Worm (Caenorhabditis elegans) whole organism, L1 larva: ENCODE measurements around the gene cyp-13A10.

Source experiments
- C04F5.9 ChIP-seq: sonication (generic microtip); optimal IDR thresholded peaks from 2 replicates; lab custom pipeline; 2016; ENCODE audit warnings: missing genetic modification characterization, missing compliant biosample characterization
- C16A3.4 ChIP-seq: fragments of 150-350 bp; optimal IDR thresholded peaks from 2 replicates; lab custom pipeline; 2014; ENCODE audit warnings: missing biosample characterization, missing genetic modification characterization
- C34B4.2 ChIP-seq: sonication (generic microtip); optimal IDR thresholded peaks from 2 replicates; lab custom pipeline; 2017; ENCODE audit warnings: mild to moderate bottlenecking, missing genetic modification characterization, missing compliant biosample characterization
- F16B12.6 ChIP-seq: fragments of 150-350 bp; optimal IDR thresholded peaks from 2 replicates; lab custom pipeline; 2014; ENCODE audit warnings: missing biosample characterization, missing genetic modification characterization
- Y116A8C.19 ChIP-seq: sonication (generic microtip); optimal IDR thresholded peaks from 2 replicates; lab custom pipeline; 2016; ENCODE audit warnings: missing compliant biosample characterization, missing genetic modification characterization, borderline replicate concordance
- aha-1 ChIP-seq: fragments of 150-350 bp; optimal IDR thresholded peaks from 2 replicates; lab custom pipeline; 2014; ENCODE audit warnings: missing biosample characterization, missing genetic modification characterization
- alr-1 ChIP-seq: fragments of 200-800 bp; sonication (Bioruptor generic); optimal IDR thresholded peaks from 2 replicates; lab custom pipeline; 2018; ENCODE audit warnings: borderline replicate concordance, mild to moderate bottlenecking, missing genetic modification characterization, missing compliant biosample characterization
- ama-1 ChIP-seq: fragments of 150-350 bp; optimal IDR thresholded peaks from 2 replicates; lab custom pipeline; 2014
- blmp-1 ChIP-seq: fragments of 150-350 bp; optimal IDR thresholded peaks from 2 replicates; lab custom pipeline; 2014; ENCODE audit warnings: missing biosample characterization, missing genetic modification characterization
- ceh-63 ChIP-seq: fragments of 200-800 bp; sonication (Bioruptor generic); optimal IDR thresholded peaks from 2 replicates; lab custom pipeline; 2018; ENCODE audit warnings: mild to moderate bottlenecking, missing genetic modification characterization, missing compliant biosample characterization
- ceh-82 ChIP-seq, 3 experiments: fragments of 150-350 bp in 1 of 3; sonication (generic microtip) in 2 of 3; optimal IDR thresholded peaks; 2 replicates each; lab custom pipeline; 2014 to 2017; ENCODE audit warnings: missing biosample characterization in 3 of 3, missing genetic modification characterization in 3 of 3
- ceh-90 ChIP-seq: sonication (generic microtip); optimal IDR thresholded peaks from 2 replicates; lab custom pipeline; 2016; ENCODE audit warnings: missing genetic modification characterization, missing compliant biosample characterization
- dpl-1 ChIP-seq, 3 experiments: fragments of 150-350 bp in 2 of 3; sonication (generic microtip) in 1 of 3; optimal IDR thresholded peaks; 2 replicates each; lab custom pipeline; 2014 to 2017; ENCODE audit warnings: missing biosample characterization in 3 of 3, missing genetic modification characterization in 3 of 3, missing genetic modification reagents in 3 of 3
- efl-1 ChIP-seq, 4 experiments: fragments of 150-350 bp; optimal IDR thresholded peaks in 3 of 4; peaks in 1 of 4; 1 replicate in 1 of 4; 2 replicates in 3 of 4; lab custom pipeline; 2014; ENCODE audit warnings: missing biosample characterization in 2 of 4, missing genetic modification characterization in 2 of 4, missing genetic modification reagents in 2 of 4
- efl-3 ChIP-seq: fragments of 200-800 bp; sonication (Bioruptor generic); optimal IDR thresholded peaks from 2 replicates; lab custom pipeline; 2018; ENCODE audit warnings: mild to moderate bottlenecking, missing genetic modification characterization, missing compliant biosample characterization
- egl-13 ChIP-seq: sonication (generic microtip); optimal IDR thresholded peaks from 2 replicates; lab custom pipeline; 2016; ENCODE audit warnings: missing genotype, missing genetic modification reagents, missing genetic modification characterization, missing compliant biosample characterization
- elt-2 ChIP-seq: sonication (generic microtip); optimal IDR thresholded peaks from 2 replicates; lab custom pipeline; 2016; ENCODE audit warnings: missing genetic modification characterization, mild to moderate bottlenecking, inconsistent platforms, missing compliant biosample characterization, missing genetic modification reagents
- elt-3 ChIP-seq, 6 experiments: fragments of 150-350 bp in 1 of 6; sonication (generic microtip); optimal IDR thresholded peaks; 2 replicates each; lab custom pipeline; 2017 to 2018; ENCODE audit warnings: missing biosample characterization in 6 of 6, missing genetic modification characterization in 6 of 6, inconsistent platforms in 1 of 6
- ets-5 ChIP-seq: fragments of 200-800 bp; sonication (Bioruptor generic); IDR thresholded peaks from 2 replicates; pipeline ENCODE4 v1.3.6; 2022; ENCODE audit warnings: missing genetic modification characterization, missing compliant biosample characterization
- fkh-4 ChIP-seq: sonication (generic microtip); optimal IDR thresholded peaks from 2 replicates; lab custom pipeline; 2016; ENCODE audit warnings: missing compliant biosample characterization, missing genetic modification characterization, borderline replicate concordance
- fos-1 ChIP-seq: fragments of 150-350 bp; optimal IDR thresholded peaks from 2 replicates; lab custom pipeline; 2014; ENCODE audit warnings: missing biosample characterization, missing genetic modification characterization
- hlh-17 ChIP-seq: fragments of 200-800 bp; sonication (Bioruptor generic); optimal IDR thresholded peaks from 2 replicates; lab custom pipeline; 2018; ENCODE audit warnings: missing genetic modification characterization, mild to moderate bottlenecking, missing compliant biosample characterization, moderate library complexity, borderline replicate concordance
- hpl-2 ChIP-seq: fragments of 150-350 bp; optimal IDR thresholded peaks from 2 replicates; lab custom pipeline; 2014; ENCODE audit warnings: missing biosample characterization, missing genetic modification reagents, missing genetic modification characterization
- irx-1 ChIP-seq: sonication (generic microtip); optimal IDR thresholded peaks from 2 replicates; lab custom pipeline; 2016; ENCODE audit warnings: missing genetic modification characterization, missing compliant biosample characterization
- isw-1 ChIP-seq: fragments of 200-800 bp; sonication (Bioruptor generic); IDR thresholded peaks from 2 replicates; pipeline ENCODE4 v1.3.6; 2022; ENCODE audit warnings: missing genetic modification characterization, missing compliant biosample characterization
- jun-1 ChIP-seq: fragments of 150-350 bp; optimal IDR thresholded peaks from 2 replicates; lab custom pipeline; 2014; ENCODE audit warnings: missing biosample characterization, missing genetic modification reagents, missing genetic modification characterization
- lin-14 ChIP-seq: fragments of 200-800 bp; sonication (Bioruptor generic); optimal IDR thresholded peaks from 2 replicates; lab custom pipeline; 2018; ENCODE audit warnings: mild to moderate bottlenecking, missing genetic modification characterization, moderate library complexity, missing compliant biosample characterization
- lin-39 ChIP-seq: fragments of 150-350 bp; optimal IDR thresholded peaks from 2 replicates; lab custom pipeline; 2014; ENCODE audit warnings: missing biosample characterization, missing genetic modification reagents, missing genetic modification characterization
- mef-2 ChIP-seq: fragments of 150-350 bp; optimal IDR thresholded peaks from 2 replicates; lab custom pipeline; 2014; ENCODE audit warnings: missing biosample characterization, missing genetic modification characterization
- mep-1 ChIP-seq: fragments of 150-350 bp; optimal IDR thresholded peaks from 2 replicates; lab custom pipeline; 2014; ENCODE audit warnings: missing biosample characterization, missing genetic modification characterization
- nhr-11 ChIP-seq: fragments of 150-350 bp; optimal IDR thresholded peaks from 2 replicates; lab custom pipeline; 2014; ENCODE audit warnings: missing biosample characterization, missing genetic modification characterization
- nhr-12 ChIP-seq: sonication (generic microtip); optimal IDR thresholded peaks from 2 replicates; lab custom pipeline; 2017; ENCODE audit warnings: missing biosample characterization, missing genetic modification characterization
- nhr-19 ChIP-seq: fragments of 200-800 bp; sonication (Bioruptor generic); conservative IDR thresholded peaks from 2 replicates; pipeline ENCODE4 v1.3.6; 2022; ENCODE audit warnings: missing genetic modification characterization, missing compliant biosample characterization
- nhr-20 ChIP-seq: sonication (generic microtip); optimal IDR thresholded peaks from 2 replicates; lab custom pipeline; 2016; ENCODE audit warnings: mild to moderate bottlenecking, missing genetic modification characterization, missing compliant biosample characterization
- nhr-237 ChIP-seq: fragments of 150-350 bp; optimal IDR thresholded peaks from 2 replicates; lab custom pipeline; 2014; ENCODE audit warnings: missing biosample characterization, missing genetic modification characterization
- nhr-28 ChIP-seq: fragments of 150-350 bp; optimal IDR thresholded peaks from 2 replicates; lab custom pipeline; 2014; ENCODE audit warnings: missing biosample characterization, missing genetic modification characterization
- nhr-47 ChIP-seq: sonication (generic microtip); optimal IDR thresholded peaks from 2 replicates; lab custom pipeline; 2016; ENCODE audit warnings: mild to moderate bottlenecking, missing genetic modification characterization, moderate library complexity, missing compliant biosample characterization
- nhr-84 ChIP-seq: sonication (generic microtip); optimal IDR thresholded peaks from 2 replicates; lab custom pipeline; 2017; ENCODE audit warnings: missing biosample characterization, missing genetic modification characterization
- nhr-85 ChIP-seq: sonication (generic microtip); peaks from one replicate; lab custom pipeline; 2016; ENCODE audit warnings: missing genetic modification characterization, inconsistent platforms, missing compliant biosample characterization
- pag-3 ChIP-seq: sonication (generic microtip); optimal IDR thresholded peaks from 2 replicates; lab custom pipeline; 2017; ENCODE audit warnings: missing genetic modification characterization, mild to moderate bottlenecking, missing compliant biosample characterization, antibody characterized with exemption, borderline replicate concordance; ENCODE audit not compliant: insufficient read depth
- pqm-1 ChIP-seq: sonication (generic microtip); optimal IDR thresholded peaks from 3 replicates; lab custom pipeline; 2017; ENCODE audit warnings: missing biosample characterization, missing genetic modification characterization
- rnt-1 ChIP-seq: sonication (generic microtip); optimal IDR thresholded peaks from 2 replicates; lab custom pipeline; 2016; ENCODE audit warnings: mild to moderate bottlenecking, missing genetic modification characterization, moderate library complexity, missing compliant biosample characterization
- snu-23 ChIP-seq: sonication (generic microtip); optimal IDR thresholded peaks from 2 replicates; lab custom pipeline; 2016; ENCODE audit warnings: missing genetic modification characterization, missing compliant biosample characterization
- sptf-1 ChIP-seq: fragments of 150-350 bp; optimal IDR thresholded peaks from 2 replicates; lab custom pipeline; 2014; ENCODE audit warnings: missing biosample characterization, missing genetic modification characterization
- sup-37 ChIP-seq: fragments of 200-800 bp; sonication (Bioruptor generic); optimal IDR thresholded peaks from 2 replicates; lab custom pipeline; 2018; ENCODE audit warnings: mild to moderate bottlenecking, missing genetic modification characterization, missing compliant biosample characterization
- tbx-2 ChIP-seq: sonication (generic microtip); optimal IDR thresholded peaks from 2 replicates; lab custom pipeline; 2016; ENCODE audit warnings: missing genetic modification characterization, missing compliant biosample characterization
- tlp-1 ChIP-seq: fragments of 150-350 bp; optimal IDR thresholded peaks from 2 replicates; lab custom pipeline; 2014; ENCODE audit warnings: missing biosample characterization, missing genetic modification characterization
- unc-62 ChIP-seq: fragments of 150-350 bp; optimal IDR thresholded peaks from 2 replicates; lab custom pipeline; 2014; ENCODE audit warnings: missing biosample characterization, missing genetic modification reagents, missing genetic modification characterization
- vab-15 ChIP-seq: sonication (generic microtip); optimal IDR thresholded peaks from 2 replicates; lab custom pipeline; 2017; ENCODE audit warnings: missing genotype, mild to moderate bottlenecking, missing genetic modification characterization, missing compliant biosample characterization
- xbp-1 ChIP-seq: sonication (generic microtip); optimal IDR thresholded peaks from 2 replicates; lab custom pipeline; 2016; ENCODE audit warnings: missing genetic modification characterization, missing compliant biosample characterization
- zag-1 ChIP-seq: fragments of 150-350 bp; optimal IDR thresholded peaks from 2 replicates; lab custom pipeline; 2014; ENCODE audit warnings: missing biosample characterization, missing genetic modification characterization
- zip-4 ChIP-seq: fragments of 200-800 bp; sonication (Bioruptor generic); optimal IDR thresholded peaks from 2 replicates; lab custom pipeline; 2018; ENCODE audit warnings: mild to moderate bottlenecking, missing genetic modification characterization, moderate library complexity, missing compliant biosample characterization
- ztf-4 ChIP-seq: fragments of 150-350 bp; optimal IDR thresholded peaks from 2 replicates; lab custom pipeline; 2014; ENCODE audit warnings: missing biosample characterization, missing genetic modification characterization

cyp-13A10 gene

ce11 chrII:9646122-9646555 lies 16.5 kb downstream of the cyp-13A10 start:
- TF ChIP-seq nhr-28 (tag; lab: Kevin White, UChicago) (no peak), nhr-19 (GFP tag; lab: Robert Waterston, UW) (peak; percentile 60), ama-1 (lab: Kevin White, UChicago) (peak; percentile 82), rnt-1 (tag; lab: Kevin White, UChicago) (peak; percentile 74), lin-14 (peak; percentile 97), elt-3 (tag; optimal IDR thresholded peaks at IDR 0.05; lab: Kevin White, UChicago) (peak in 2 of 6 experiments; percentile 33 to 59), zip-4 (no peak), egl-13 (no peak), hpl-2 (GFP tag; lab: Kevin White, UChicago) (no peak), xbp-1 (tag; lab: Kevin White, UChicago) (peak; percentile 55), efl-1 (optimal IDR thresholded peaks at IDR 0.05; lab: Kevin White, UChicago) (peak; percentile 70 to 76), efl-1 (GFP tag; optimal IDR thresholded peaks at IDR 0.05 in 1 of 2; lab: Kevin White, UChicago) (peak; percentile 9 to 86), isw-1 (GFP tag; lab: Robert Waterston, UW) (peak; percentile 6; the same call in 1 of the 2 replicates), fos-1 (tag; lab: Kevin White, UChicago) (peak; percentile 53), zag-1 (tag; lab: Kevin White, UChicago) (no peak), snu-23 (peak; percentile 78), nhr-47 (peak; percentile 60), jun-1 (peak; percentile 64), tbx-2 (peak; percentile 63), pqm-1 (tag; lab: Kevin White, UChicago) (no peak), nhr-12 (no peak), fkh-4 (no peak), nhr-237 (tag; lab: Kevin White, UChicago) (peak; percentile 49), F16B12.6 (tag; lab: Kevin White, UChicago) (peak; percentile 19), blmp-1 (tag; lab: Kevin White, UChicago) (peak; percentile 95), ceh-90 (tag; lab: Kevin White, UChicago) (no peak), aha-1 (tag; lab: Kevin White, UChicago) (no peak), sptf-1 (tag; lab: Kevin White, UChicago) (no peak), unc-62 (GFP tag; lab: Kevin White, UChicago) (no peak), alr-1 (no peak), dpl-1 (GFP tag; optimal IDR thresholded peaks at IDR 0.05; lab: Kevin White, UChicago) (peak; percentile 40 to 53 (median 50)), ztf-4 (peak; percentile 68), hlh-17 (GFP tag; lab: Kevin White, UChicago) (no peak), C34B4.2 (tag; lab: Kevin White, UChicago) (no peak), pag-3 (tag; lab: Kevin White, UChicago) (peak; percentile 24), mef-2 (tag; lab: Kevin White, UChicago) (no peak), lin-39 (tag; lab: Kevin White, UChicago) (no peak), mep-1 (tag; lab: Kevin White, UChicago) (peak; percentile 90), nhr-20 (peak; percentile 94), Y116A8C.19 (tag; lab: Kevin White, UChicago) (no peak), C04F5.9 (tag; lab: Kevin White, UChicago) (no peak), nhr-84 (no peak), elt-2 (tag; lab: Kevin White, UChicago) (peak; percentile 11), C16A3.4 (tag; lab: Kevin White, UChicago) (peak; percentile 15), sup-37 (GFP tag; lab: Kevin White, UChicago) (no peak), vab-15 (tag; lab: Kevin White, UChicago) (peak; percentile 65), irx-1 (tag; lab: Kevin White, UChicago) (peak; percentile 41), ceh-82 (tag; optimal IDR thresholded peaks at IDR 0.05; lab: Kevin White, UChicago) (peak; percentile 37 to 74 (median 44)), efl-3 (no peak), nhr-85 (tag; lab: Kevin White, UChicago) (peak; percentile 90), ceh-63 (no peak), ets-5 (GFP tag; lab: Robert Waterston, UW) (no peak), nhr-11 (peak; percentile 56), tlp-1 (no peak)
